Fruit fly (Drosophila melanogaster) whole organism, embryonic: ENCODE data around the gene CG7296.

Source experiments
- Aef1 ChIP-seq: fragments of 200-800 bp; sonication (Bioruptor generic); IDR thresholded peaks from 3 replicates; pipeline ENCODE4 v1.3.6; 2022; ENCODE audit warnings: missing biosample characterization, missing genetic modification characterization
- CG10321 ChIP-seq: fragments of 200-800 bp; sonication (Bioruptor generic); IDR thresholded peaks from 2 replicates; pipeline ENCODE4 v1.3.6; 2022; ENCODE audit warnings: missing biosample characterization, missing genetic modification characterization
- CG10565 ChIP-seq: fragments of 200-800 bp; sonication (Bioruptor generic); optimal IDR thresholded peaks from 3 replicates; lab custom pipeline; 2016; ENCODE audit warnings: missing biosample characterization, mild to moderate bottlenecking, missing genetic modification characterization
- CG11695 ChIP-seq: fragments of 200-800 bp; sonication (Bioruptor generic); IDR thresholded peaks from 3 replicates; pipeline ENCODE4 v1.3.6; 2022; ENCODE audit warnings: missing biosample characterization, missing genetic modification characterization
- CG13287 ChIP-seq: fragments of 200-800 bp; sonication (Bioruptor generic); IDR thresholded peaks from 2 replicates; pipeline ENCODE4 v1.3.6; 2022; ENCODE audit warnings: missing biosample characterization, missing genetic modification characterization; ENCODE audit not compliant: partially characterized antibody
- CG13424 ChIP-seq: fragments of 200-800 bp; sonication (Bioruptor generic); optimal IDR thresholded peaks from 2 replicates; lab custom pipeline; 2019; ENCODE audit warnings: missing biosample characterization, mild to moderate bottlenecking, missing genetic modification characterization, moderate library complexity
- CG13775 ChIP-seq: fragments of 200-800 bp; sonication (Bioruptor generic); optimal IDR thresholded peaks from 3 replicates; lab custom pipeline; 2017; ENCODE audit warnings: missing biosample characterization, mild to moderate bottlenecking, missing genetic modification characterization
- CG15073 ChIP-seq: fragments of 200-800 bp; sonication (Bioruptor generic); optimal IDR thresholded peaks from 2 replicates; lab custom pipeline; 2016; ENCODE audit warnings: missing biosample characterization, missing genetic modification characterization
- CG1602 ChIP-seq: fragments of 200-800 bp; sonication (Bioruptor generic); optimal IDR thresholded peaks from 3 replicates; lab custom pipeline; 2016; ENCODE audit warnings: missing biosample characterization, missing genetic modification characterization
- CG1603 ChIP-seq: fragments of 200-800 bp; sonication (Bioruptor generic); optimal IDR thresholded peaks from 2 replicates; lab custom pipeline; 2019; ENCODE audit warnings: missing biosample characterization, mild to moderate bottlenecking, missing genetic modification characterization, moderate library complexity
- CG17385 ChIP-seq: fragments of 200-800 bp; sonication (Bioruptor generic); optimal IDR thresholded peaks from 3 replicates; lab custom pipeline; 2018; ENCODE audit warnings: missing biosample characterization, mild to moderate bottlenecking, missing genetic modification characterization
- CG17802 ChIP-seq: fragments of 200-800 bp; sonication (Bioruptor generic); optimal IDR thresholded peaks from 2 replicates; lab custom pipeline; 2018; ENCODE audit warnings: missing biosample characterization, mild to moderate bottlenecking, missing genetic modification characterization, moderate library complexity
- CG18599 ChIP-seq: fragments of 200-800 bp; sonication (Bioruptor generic); optimal IDR thresholded peaks from 3 replicates; lab custom pipeline; 2017; ENCODE audit warnings: missing biosample characterization, missing genetic modification characterization, mild to moderate bottlenecking, moderate library complexity, missing genetic modification reagents
- CG2875 ChIP-seq: fragments of 200-800 bp; sonication (Bioruptor generic); optimal IDR thresholded peaks from 2 replicates; lab custom pipeline; 2017; ENCODE audit warnings: missing biosample characterization, mild to moderate bottlenecking, missing genetic modification characterization, missing genetic modification reagents
- CG30403 ChIP-seq: fragments of 200-800 bp; sonication (Bioruptor generic); optimal IDR thresholded peaks from 3 replicates; lab custom pipeline; 2016; ENCODE audit warnings: missing biosample characterization, missing genetic modification characterization
- CG3065 ChIP-seq: fragments of 200-800 bp; sonication (Bioruptor generic); optimal IDR thresholded peaks from 2 replicates; lab custom pipeline; 2016; ENCODE audit warnings: missing biosample characterization, missing genetic modification characterization
- CG31441 ChIP-seq: fragments of 200-800 bp; sonication (Bioruptor generic); IDR thresholded peaks from 2 replicates; pipeline ENCODE4 v1.3.6; 2022; ENCODE audit warnings: missing biosample characterization, missing genetic modification characterization
- CG3847 ChIP-seq: fragments of 200-800 bp; sonication (Bioruptor generic); IDR thresholded peaks from 2 replicates; pipeline ENCODE4 v1.3.6; 2022; ENCODE audit warnings: missing biosample characterization, missing genetic modification characterization
- CG3995 ChIP-seq: fragments of 200-800 bp; sonication (Bioruptor generic); optimal IDR thresholded peaks from 3 replicates; lab custom pipeline; 2016; ENCODE audit warnings: missing biosample characterization, missing genetic modification characterization
- CG5180 ChIP-seq: fragments of 200-800 bp; sonication (Bioruptor generic); optimal IDR thresholded peaks from 3 replicates; lab custom pipeline; 2017; ENCODE audit warnings: missing biosample characterization, missing genetic modification characterization, mild to moderate bottlenecking, moderate library complexity, missing genetic modification reagents
- CG6791 ChIP-seq: fragments of 200-800 bp; sonication (Bioruptor generic); IDR thresholded peaks from 3 replicates; pipeline ENCODE4 v1.3.6; 2022; ENCODE audit warnings: missing biosample characterization, missing genetic modification characterization; ENCODE audit not compliant: partially characterized antibody
- CG8944 ChIP-seq: fragments of 200-800 bp; sonication (Bioruptor generic); optimal IDR thresholded peaks from 3 replicates; lab custom pipeline; 2016; ENCODE audit warnings: missing biosample characterization, missing genetic modification characterization
- CG9727 ChIP-seq: fragments of 200-800 bp; sonication (Bioruptor generic); optimal IDR thresholded peaks from 3 replicates; lab custom pipeline; 2017; ENCODE audit warnings: missing biosample characterization, mild to moderate bottlenecking, missing genetic modification characterization
- Doc3 ChIP-seq: fragments of 200-800 bp; sonication (Bioruptor generic); IDR thresholded peaks from 3 replicates; pipeline ENCODE4 v1.3.6; 2022; ENCODE audit warnings: missing biosample characterization, missing genetic modification characterization; ENCODE audit not compliant: partially characterized antibody
- Dref ChIP-seq: fragments of 200-800 bp; sonication (Bioruptor generic); IDR thresholded peaks from 2 replicates; pipeline ENCODE4 v1.3.6; 2022; ENCODE audit warnings: missing biosample characterization, missing genetic modification characterization
- Mes4 ChIP-seq: fragments of 200-800 bp; sonication (Bioruptor generic); optimal IDR thresholded peaks from 2 replicates; lab custom pipeline; 2016; ENCODE audit warnings: missing biosample characterization, missing genetic modification characterization
- Pdp1 ChIP-seq, 2 experiments: fragments of 200-800 bp; sonication (Bioruptor generic); optimal IDR thresholded peaks; 3 replicates each; lab custom pipeline; 2016; ENCODE audit warnings: missing biosample characterization in 2 of 2, missing genetic modification characterization in 2 of 2, mild to moderate bottlenecking in 1 of 2, moderate library complexity in 1 of 2
- Sry-δ ChIP-seq: fragments of 200-800 bp; sonication (Bioruptor generic); optimal IDR thresholded peaks from 2 replicates; lab custom pipeline; 2016; ENCODE audit warnings: missing biosample characterization, missing genetic modification characterization
- TFAM ChIP-seq: fragments of 200-800 bp; sonication (Bioruptor generic); optimal IDR thresholded peaks from 2 replicates; lab custom pipeline; 2017; ENCODE audit warnings: missing biosample characterization, missing genetic modification characterization, inconsistent platforms
- ap ChIP-seq: fragments of 200-800 bp; sonication (Bioruptor generic); IDR thresholded peaks from 2 replicates; pipeline ENCODE4 v1.3.6; 2022; ENCODE audit warnings: missing biosample characterization, missing genetic modification characterization
- ash1 ChIP-seq: fragments of 200-800 bp; sonication (Bioruptor generic); optimal IDR thresholded peaks from 2 replicates; lab custom pipeline; 2018; ENCODE audit warnings: missing biosample characterization, mild to moderate bottlenecking, missing genetic modification characterization
- ato ChIP-seq: fragments of 200-800 bp; sonication (Bioruptor generic); IDR thresholded peaks from 2 replicates; pipeline ENCODE4 v1.3.6; 2022; ENCODE audit warnings: missing biosample characterization, missing genetic modification characterization; ENCODE audit not compliant: partially characterized antibody
- bbx ChIP-seq: fragments of 200-800 bp; sonication (Bioruptor generic); IDR thresholded peaks from 2 replicates; pipeline ENCODE4 v1.3.6; 2022; ENCODE audit warnings: missing biosample characterization, missing genetic modification characterization; ENCODE audit not compliant: partially characterized antibody
- crc ChIP-seq: fragments of 200-800 bp; sonication (Bioruptor generic); optimal IDR thresholded peaks from 2 replicates; lab custom pipeline; 2016; ENCODE audit warnings: missing biosample characterization, missing genetic modification characterization
- dimm ChIP-seq: fragments of 200-800 bp; sonication (Bioruptor generic); IDR thresholded peaks from 2 replicates; pipeline ENCODE4 v1.3.6; 2022; ENCODE audit warnings: missing biosample characterization, missing genetic modification characterization
- dpn ChIP-seq, 2 experiments: fragments of 200-800 bp; sonication (Bioruptor generic); optimal IDR thresholded peaks; 3 replicates each; lab custom pipeline; 2016; ENCODE audit warnings: missing biosample characterization in 2 of 2, missing genetic modification characterization in 2 of 2
- h ChIP-seq: fragments of >200 bp; optimal IDR thresholded peaks from 2 replicates; lab custom pipeline; 2017
- lab ChIP-seq: fragments of 200-800 bp; sonication (Bioruptor generic); optimal IDR thresholded peaks from 3 replicates; lab custom pipeline; 2017; ENCODE audit warnings: missing biosample characterization, missing genetic modification characterization, mild to moderate bottlenecking, moderate library complexity, missing genetic modification reagents
- lov ChIP-seq, 2 experiments: fragments of 200-800 bp in 1 of 2; fragments of >200 bp in 1 of 2; sonication (Bioruptor generic) in 1 of 2; IDR thresholded peaks in 1 of 2; optimal IDR thresholded peaks in 1 of 2; 2 replicates in 1 of 2; 3 replicates in 1 of 2; pipeline versions ENCODE4 v1.3.6 to Lab custom; 2017 to 2022; ENCODE audit warnings: missing biosample characterization in 1 of 2, missing genetic modification characterization in 1 of 2
- phol ChIP-seq: fragments of 200-800 bp; sonication (Bioruptor generic); optimal IDR thresholded peaks from 3 replicates; lab custom pipeline; 2018; ENCODE audit warnings: missing biosample characterization, mild to moderate bottlenecking, missing genetic modification characterization, moderate library complexity
- prd ChIP-seq, 3 experiments: fragments of >200 bp in 2 of 3; fragments of 200-800 bp in 1 of 3; sonication (Bioruptor generic) in 1 of 3; optimal IDR thresholded peaks in 2 of 3; IDR thresholded peaks in 1 of 3; 2 replicates in 2 of 3; 3 replicates in 1 of 3; pipeline versions ENCODE4 v1.3.6 to Lab custom; 2017 to 2022; ENCODE audit warnings: missing biosample characterization in 1 of 3, missing genetic modification characterization in 1 of 3
- psq ChIP-seq: fragments of 200-800 bp; sonication (Bioruptor generic); optimal IDR thresholded peaks from 2 replicates; lab custom pipeline; 2017; ENCODE audit warnings: missing biosample characterization, missing genetic modification characterization
- sc ChIP-seq, 3 experiments: fragments of >200 bp in 2 of 3; fragments of 200-800 bp in 1 of 3; sonication (Bioruptor generic) in 1 of 3; optimal IDR thresholded peaks; 2 replicates in 2 of 3; 3 replicates in 1 of 3; lab custom pipeline; 2017; ENCODE audit warnings: mild to moderate bottlenecking in 1 of 3, missing biosample characterization in 1 of 3, missing genetic modification characterization in 1 of 3, missing genetic modification reagents in 1 of 3
- scrt ChIP-seq: fragments of 200-800 bp; sonication (Bioruptor generic); optimal IDR thresholded peaks from 2 replicates; lab custom pipeline; 2018; ENCODE audit warnings: missing biosample characterization, mild to moderate bottlenecking, missing genetic modification characterization, moderate library complexity
- sens ChIP-seq: fragments of 200-800 bp; sonication (Bioruptor generic); peaks from one replicate; lab custom pipeline; 2016; ENCODE audit warnings: missing biosample characterization, missing genetic modification characterization
- trh ChIP-seq: fragments of 200-800 bp; sonication (Bioruptor generic); optimal IDR thresholded peaks from 2 replicates; lab custom pipeline; 2016; ENCODE audit warnings: missing biosample characterization, missing genetic modification characterization

Gene CG7296

dm6 chr2L:10661490-10662240, 25.2 kb downstream of the CG7296 start, which contains the start of gene CG31871 (continued):
- no peak for TF ChIP-seq CG6791
- peak; percentile 64 for TF ChIP-seq CG18599
- no peak for TF ChIP-seq bbx
- TF ChIP-seq CG13287 (GFP tag; lab: Robert Waterston, UW) = no peak
- TF ChIP-seq CG13775 (GFP tag; lab: Kevin White, UChicago) = peak; percentile 57
- TF ChIP-seq Dref (GFP tag; lab: Robert Waterston, UW) = no peak
- 0 out of 2 replicates have a peak, but pooled peaks have one; percentile 11 for TF ChIP-seq ato (GFP tag; lab: Robert Waterston, UW)
- no peak for TF ChIP-seq Sry-δ (GFP tag; lab: Kevin White, UChicago)
- no peak for TF ChIP-seq CG10565 (GFP tag; lab: Kevin White, UChicago)
- TF ChIP-seq Aef1 (GFP tag; lab: Robert Waterston, UW) = peak; percentile 44; the same call in 1 of the 3 replicates
- no peak for TF ChIP-seq h
- TF ChIP-seq CG30403 (GFP tag; lab: Kevin White, UChicago) = peak; percentile 79
- TF ChIP-seq Doc3 (GFP tag; lab: Robert Waterston, UW) = no peak
- TF ChIP-seq trh (GFP tag; lab: Kevin White, UChicago) = peak; percentile 18
- peak; percentile 52 for TF ChIP-seq CG2875 (GFP tag; lab: Kevin White, UChicago)
- peak; percentile 42 for TF ChIP-seq scrt (GFP tag; lab: Kevin White, UChicago)
- peak; percentile 90 for TF ChIP-seq CG31441
- TF ChIP-seq crc (GFP tag; lab: Kevin White, UChicago) = no peak
- TF ChIP-seq CG15073 = no peak
- TF ChIP-seq CG3847 (GFP tag; lab: Robert Waterston, UW) = peak; percentile 67
- peak; percentile 56 for TF ChIP-seq ap
- no peak for TF ChIP-seq Mes4 (GFP tag; lab: Kevin White, UChicago)
- peak; percentile 86 for TF ChIP-seq CG13424 (tag; lab: Kevin White, UChicago)
- TF ChIP-seq CG1603 (tag; lab: Kevin White, UChicago) = peak; percentile 41
- TF ChIP-seq CG17385 = peak; percentile 73
- no peak for TF ChIP-seq TFAM (GFP tag; lab: Kevin White, UChicago)
- no peak for TF ChIP-seq Pdp1 (GFP tag; optimal IDR thresholded peaks at IDR 0.05; lab: Kevin White, UChicago)
- TF ChIP-seq dpn (GFP tag; optimal IDR thresholded peaks at IDR 0.05; lab: Kevin White, UChicago) = peak in 1 of 2 experiments; percentile 67
- TF ChIP-seq lab (GFP tag; lab: Kevin White, UChicago) = peak; percentile 67
- peak; percentile 71 for TF ChIP-seq sens
- peak; percentile 21 for TF ChIP-seq CG1602 (GFP tag; lab: Kevin White, UChicago)
- TF ChIP-seq prd (optimal IDR thresholded peaks at IDR 0.05; lab: Kevin White, UChicago) = no peak
- peak; percentile 67 for TF ChIP-seq prd (GFP tag; IDR thresholded peaks at IDR 0.05; lab: Robert Waterston, UW)
- TF ChIP-seq phol (tag; lab: Kevin White, UChicago) = peak; percentile 88
- TF ChIP-seq lov (optimal IDR thresholded peaks at IDR 0.05; lab: Kevin White, UChicago) = no peak
- no peak for TF ChIP-seq lov (GFP tag; IDR thresholded peaks at IDR 0.05; lab: Robert Waterston, UW)
- TF ChIP-seq CG9727 = peak; percentile 67
- TF ChIP-seq CG3065 (GFP tag; lab: Kevin White, UChicago) = no peak
- TF ChIP-seq dimm (GFP tag; lab: Robert Waterston, UW) = no peak
- no peak for TF ChIP-seq CG8944
- TF ChIP-seq CG11695 (GFP tag; lab: Robert Waterston, UW) = peak; percentile 80; the same call in 2 of the 3 replicates
- TF ChIP-seq CG3995 (GFP tag; lab: Kevin White, UChicago) = no peak
- no peak for TF ChIP-seq sc (optimal IDR thresholded peaks at IDR 0.05; lab: Kevin White, UChicago)
- TF ChIP-seq sc (GFP tag; optimal IDR thresholded peaks at IDR 0.05; lab: Kevin White, UChicago) = peak; percentile 40
- no peak for TF ChIP-seq CG10321 (GFP tag; lab: Robert Waterston, UW)
- no peak for TF ChIP-seq psq (GFP tag; lab: Kevin White, UChicago)
- TF ChIP-seq ash1 = no peak
- no peak for TF ChIP-seq CG17802
- peak; percentile 98 for TF ChIP-seq CG5180 (GFP tag; lab: Kevin White, UChicago)
